Fruit fly (Drosophila melanogaster): ENCODE results near the gene Graf.
A peak's percentile ranks its signal among the peaks of the same experiment; 100 is the strongest.

Graf gene

dm6 chrX:15703720-15704206 is 56.8 kb downstream of the Graf start, which contains the start of the genes Pis and Hap40 (continued):
- TF ChIP-seq BtbVII (GFP tag; optimal IDR thresholded peaks at IDR 0.05), result no peak
- no peak for TF ChIP-seq CG6683 (GFP tag; optimal IDR thresholded peaks at IDR 0.05)
- TF ChIP-seq CG11093 (GFP tag; IDR thresholded peaks at IDR 0.05), result peak; percentile 76; the same call in 2 of the 3 replicates
- TF ChIP-seq CG10274 (GFP tag; optimal IDR thresholded peaks at IDR 0.05), result no peak
- no peak for TF ChIP-seq CG16863 (GFP tag; optimal IDR thresholded peaks at IDR 0.05)
- TF ChIP-seq Ets65A (GFP tag), result peak; percentile 95
- peak; percentile 73 for TF ChIP-seq CG32772 (GFP tag; IDR thresholded peaks at IDR 0.05)
- TF ChIP-seq HLH54F (GFP tag; optimal IDR thresholded peaks at IDR 0.05), result peak; percentile 65
- peak; percentile 40 for TF ChIP-seq ewg (GFP tag; optimal IDR thresholded peaks at IDR 0.05)
- TF ChIP-seq dati (GFP tag; IDR thresholded peaks at IDR 0.05), result no peak
- TF ChIP-seq Doc3 (GFP tag; IDR thresholded peaks at IDR 0.05; ENCODE audit: partially characterized antibody), result no peak
- TF ChIP-seq Gug (GFP tag; IDR thresholded peaks at IDR 0.05), result peak; percentile 83
- TF ChIP-seq Sry-δ (GFP tag; optimal IDR thresholded peaks at IDR 0.05), result no peak
- no peak for TF ChIP-seq CG8765 (GFP tag; IDR thresholded peaks at IDR 0.05)
- peak; percentile 17 for TF ChIP-seq CG3065 (GFP tag; optimal IDR thresholded peaks at IDR 0.05)
- peak; percentile 78 for TF ChIP-seq CG6689 (GFP tag; IDR thresholded peaks at IDR 0.05)
- peak; percentile 72 for TF ChIP-seq NfI (GFP tag; optimal IDR thresholded peaks at IDR 0.05)
- no peak for TF ChIP-seq CG3407 (GFP tag; optimal IDR thresholded peaks at IDR 0.05)
- TF ChIP-seq aop (GFP tag; IDR thresholded peaks at IDR 0.05), result no peak
- TF ChIP-seq ara (GFP tag; IDR thresholded peaks at IDR 0.05), result no peak
- peak; percentile 27; the same call in 1 of the 2 replicates for TF ChIP-seq CG32767 (GFP tag; IDR thresholded peaks at IDR 0.05)
- peak; percentile 82 for TF ChIP-seq CG13424 (tag; optimal IDR thresholded peaks at IDR 0.05)
- TF ChIP-seq CG43689 (GFP tag; IDR thresholded peaks at IDR 0.05), result no peak
- no peak for TF ChIP-seq jing (GFP tag; optimal IDR thresholded peaks at IDR 0.05)
- peak; percentile 24 for TF ChIP-seq CG13296 (GFP tag; optimal IDR thresholded peaks at IDR 0.05)
- no peak for TF ChIP-seq pb (GFP tag; optimal IDR thresholded peaks at IDR 0.05)
- no peak for TF ChIP-seq nerfin-2 (GFP tag; IDR thresholded peaks at IDR 0.05; ENCODE audit: partially characterized antibody)
- no peak for TF ChIP-seq CG1832 (GFP tag; optimal IDR thresholded peaks at IDR 0.05)
- TF ChIP-seq Ptx1 (GFP tag; IDR thresholded peaks at IDR 0.05), result peak; percentile 79
- no peak for TF ChIP-seq CG14860 (GFP tag; IDR thresholded peaks at IDR 0.05; ENCODE audit: partially characterized antibody)
- no peak for TF ChIP-seq cad (GFP tag; optimal IDR thresholded peaks at IDR 0.05)
- TF ChIP-seq Rfx (GFP tag; IDR thresholded peaks at IDR 0.05), result peak; percentile 85
- no peak for TF ChIP-seq dm (GFP tag; optimal IDR thresholded peaks at IDR 0.05)
- TF ChIP-seq CG13287 (GFP tag; IDR thresholded peaks at IDR 0.05; ENCODE audit: partially characterized antibody), result no peak
- TF ChIP-seq Asciz (GFP tag; optimal IDR thresholded peaks at IDR 0.05), result no peak
- peak; percentile 41 for TF ChIP-seq CG10654 (GFP tag; optimal IDR thresholded peaks at IDR 0.05)
- no peak for TF ChIP-seq CG15479 (GFP tag; optimal IDR thresholded peaks at IDR 0.05)
- 0 out of 2 replicates have a peak, but pooled peaks have one; percentile 24 for TF ChIP-seq Adf1 (GFP tag; IDR thresholded peaks at IDR 0.05)
- TF ChIP-seq onecut (GFP tag; IDR thresholded peaks at IDR 0.05), result peak; percentile 41
- TF ChIP-seq zfh1 (GFP tag; IDR thresholded peaks at IDR 0.05), result peak; percentile 67; the same call in 2 of the 3 replicates
- peak; percentile 26; the same call in 1 of the 2 replicates for TF ChIP-seq H2.0 (GFP tag; IDR thresholded peaks at IDR 0.05)
- TF ChIP-seq CG10267 (tag; optimal IDR thresholded peaks at IDR 0.05), result peak; percentile 69
- TF ChIP-seq CG7357 (GFP tag; IDR thresholded peaks at IDR 0.05), result peak; percentile 97
- no peak for TF ChIP-seq NK7.1 (GFP tag; optimal IDR thresholded peaks at IDR 0.05)
- TF ChIP-seq Hsf (GFP tag; optimal IDR thresholded peaks at IDR 0.05), result peak; percentile 77
- TF ChIP-seq lab (GFP tag; optimal IDR thresholded peaks at IDR 0.05), result no peak
- TF ChIP-seq Atf-2 (GFP tag; optimal IDR thresholded peaks at IDR 0.05), result peak; percentile 26
- peak; percentile 81 for TF ChIP-seq CG11504 (tag; optimal IDR thresholded peaks at IDR 0.05)
- peak; percentile 61 for TF ChIP-seq CG12769 (tag; optimal IDR thresholded peaks at IDR 0.05)
- peak; percentile 70 for TF ChIP-seq tin (GFP tag; optimal IDR thresholded peaks at IDR 0.05)
- TF ChIP-seq Stat92E (GFP tag; optimal IDR thresholded peaks at IDR 0.05), result no peak
